Worm (Caenorhabditis elegans) whole organism, L2 larva: ENCODE data around the gene T05B11.4.

Experiments used
- C34F6.9 ChIP-seq: fragments of 150-350 bp; optimal IDR thresholded peaks from 2 replicates; lab custom pipeline; 2014; ENCODE audit warnings: missing biosample characterization, missing genetic modification characterization
- F13H6.1 ChIP-seq: sonication (generic microtip); optimal IDR thresholded peaks from 2 replicates; lab custom pipeline; 2016; ENCODE audit warnings: missing genetic modification characterization, missing compliant biosample characterization
- R02D3.7 ChIP-seq: fragments of 150-350 bp; optimal IDR thresholded peaks from 2 replicates; lab custom pipeline; 2014; ENCODE audit warnings: missing biosample characterization, missing genetic modification characterization
- Y55F3AM.14 ChIP-seq: fragments of 200-800 bp; sonication (Bioruptor generic); optimal IDR thresholded peaks from 2 replicates; lab custom pipeline; 2018; ENCODE audit warnings: mild to moderate bottlenecking, missing genetic modification characterization, missing compliant biosample characterization
- ZK546.5 ChIP-seq: sonication (generic microtip); optimal IDR thresholded peaks from 2 replicates; lab custom pipeline; 2017; ENCODE audit warnings: missing biosample characterization, missing genetic modification characterization
- alr-1 ChIP-seq: fragments of 150-350 bp; optimal IDR thresholded peaks from 2 replicates; lab custom pipeline; 2014; ENCODE audit warnings: missing biosample characterization, missing genetic modification characterization
- aly-2 ChIP-seq: fragments of 150-350 bp; optimal IDR thresholded peaks from 2 replicates; lab custom pipeline; 2014; ENCODE audit warnings: missing biosample characterization, missing genetic modification characterization
- ama-1 ChIP-seq: fragments of 150-350 bp; optimal IDR thresholded peaks from 2 replicates; lab custom pipeline; 2018; ENCODE audit warnings: inconsistent platforms
- blmp-1 ChIP-seq: sonication (generic microtip); optimal IDR thresholded peaks from 2 replicates; lab custom pipeline; 2017; ENCODE audit warnings: missing genetic modification characterization, mild to moderate bottlenecking, missing compliant biosample characterization, antibody characterized with exemption, moderate library complexity; ENCODE audit not compliant: insufficient read depth
- ceh-16 ChIP-seq: fragments of 150-350 bp; optimal IDR thresholded peaks from 2 replicates; lab custom pipeline; 2014; ENCODE audit warnings: missing biosample characterization, missing genetic modification characterization
- ceh-82 ChIP-seq: fragments of 150-350 bp; optimal IDR thresholded peaks from 2 replicates; lab custom pipeline; 2014; ENCODE audit warnings: missing biosample characterization, missing genetic modification characterization
- crh-2 ChIP-seq: sonication (generic microtip); optimal IDR thresholded peaks from 2 replicates; lab custom pipeline; 2017; ENCODE audit warnings: missing biosample characterization, missing genetic modification characterization
- dmd-4 ChIP-seq: sonication (generic microtip); optimal IDR thresholded peaks from 2 replicates; lab custom pipeline; 2017; ENCODE audit warnings: missing biosample characterization, missing genetic modification characterization
- elt-1 ChIP-seq: fragments of 150-350 bp; optimal IDR thresholded peaks from 2 replicates; lab custom pipeline; 2014; ENCODE audit warnings: missing biosample characterization, missing genetic modification characterization
- elt-3 ChIP-seq: sonication (generic microtip); optimal IDR thresholded peaks from 2 replicates; lab custom pipeline; 2017; ENCODE audit warnings: missing biosample characterization, missing genetic modification characterization
- gmeb-1 ChIP-seq: fragments of 150-350 bp; optimal IDR thresholded peaks from 2 replicates; lab custom pipeline; 2014; ENCODE audit warnings: missing biosample characterization, missing genetic modification characterization
- lin-11 ChIP-seq: fragments of 150-350 bp; sonication (generic microtip); optimal IDR thresholded peaks from 2 replicates; lab custom pipeline; 2014; ENCODE audit warnings: missing biosample characterization, missing genetic modification characterization, inconsistent platforms, mixed read lengths
- lin-13 ChIP-seq: fragments of 150-350 bp; optimal IDR thresholded peaks from 2 replicates; lab custom pipeline; 2014; ENCODE audit warnings: missing biosample characterization, missing genetic modification reagents, missing genetic modification characterization
- lin-39 ChIP-seq: fragments of 150-350 bp; optimal IDR thresholded peaks from 2 replicates; lab custom pipeline; 2014; ENCODE audit warnings: missing biosample characterization, missing genetic modification reagents, missing genetic modification characterization
- lsy-2 ChIP-seq, 2 experiments: fragments of 150-350 bp in 1 of 2; sonication (generic microtip) in 1 of 2; optimal IDR thresholded peaks; 2 replicates each; lab custom pipeline; 2014 to 2017; ENCODE audit warnings: missing biosample characterization in 2 of 2, missing genetic modification characterization in 2 of 2
- mbf-1 ChIP-seq: sonication (generic microtip); optimal IDR thresholded peaks from 2 replicates; lab custom pipeline; 2017; ENCODE audit warnings: missing biosample characterization, missing genetic modification characterization
- mdl-1 ChIP-seq, 2 experiments: fragments of 150-350 bp in 1 of 2; sonication (generic microtip) in 1 of 2; optimal IDR thresholded peaks; 2 replicates each; lab custom pipeline; 2017; ENCODE audit warnings: missing biosample characterization in 2 of 2, missing genetic modification characterization in 2 of 2
- nhr-10 ChIP-seq: sonication (generic microtip); optimal IDR thresholded peaks from 2 replicates; lab custom pipeline; 2017; ENCODE audit warnings: missing biosample characterization, missing genetic modification characterization
- nhr-12 ChIP-seq: fragments of 150-350 bp; optimal IDR thresholded peaks from 2 replicates; lab custom pipeline; 2014; ENCODE audit warnings: missing biosample characterization, missing genetic modification characterization
- nhr-129 ChIP-seq: fragments of 150-350 bp; optimal IDR thresholded peaks from 2 replicates; lab custom pipeline; 2014; ENCODE audit warnings: missing biosample characterization, missing genetic modification characterization
- nhr-21 ChIP-seq: fragments of 150-350 bp; optimal IDR thresholded peaks from 2 replicates; lab custom pipeline; 2014; ENCODE audit warnings: missing biosample characterization, missing genetic modification characterization
- nhr-23 ChIP-seq: fragments of 150-350 bp; optimal IDR thresholded peaks from 2 replicates; lab custom pipeline; 2014; ENCODE audit warnings: missing biosample characterization, missing genetic modification reagents, missing genetic modification characterization
- nhr-237 ChIP-seq: fragments of 150-350 bp; optimal IDR thresholded peaks from 2 replicates; lab custom pipeline; 2014; ENCODE audit warnings: missing biosample characterization, missing genetic modification characterization
- nhr-25 ChIP-seq: fragments of 150-350 bp; sonication (generic microtip); optimal IDR thresholded peaks from 3 replicates; lab custom pipeline; 2014; ENCODE audit warnings: missing biosample characterization, missing genetic modification characterization
- nhr-6 ChIP-seq: fragments of 150-350 bp; optimal IDR thresholded peaks from 2 replicates; lab custom pipeline; 2014; ENCODE audit warnings: missing biosample characterization, missing genetic modification characterization
- nhr-77 ChIP-seq: fragments of 150-350 bp; optimal IDR thresholded peaks from 2 replicates; lab custom pipeline; 2014; ENCODE audit warnings: missing biosample characterization, missing genetic modification characterization
- peb-1 ChIP-seq: fragments of 150-350 bp; optimal IDR thresholded peaks from 2 replicates; lab custom pipeline; 2014; ENCODE audit warnings: missing biosample characterization, missing genetic modification characterization
- sem-4 ChIP-seq: fragments of 150-350 bp; optimal IDR thresholded peaks from 2 replicates; lab custom pipeline; 2014; ENCODE audit warnings: missing biosample characterization, missing genetic modification reagents, missing genetic modification characterization
- skn-1 ChIP-seq: sonication (generic microtip); optimal IDR thresholded peaks from 2 replicates; lab custom pipeline; 2017; ENCODE audit warnings: missing biosample characterization, missing genetic modification characterization
- sma-9 ChIP-seq, 2 experiments: fragments of 150-350 bp in 1 of 2; sonication (generic microtip) in 1 of 2; optimal IDR thresholded peaks; 2 replicates each; lab custom pipeline; 2014 to 2016; ENCODE audit warnings: missing genetic modification characterization in 2 of 2, mild to moderate bottlenecking in 1 of 2, missing biosample characterization in 1 of 2, missing compliant biosample characterization in 1 of 2, missing genetic modification reagents in 1 of 2, moderate library complexity in 1 of 2
- unc-39 ChIP-seq: fragments of 150-350 bp; optimal IDR thresholded peaks from 2 replicates; lab custom pipeline; 2014; ENCODE audit warnings: missing biosample characterization, missing genetic modification characterization
- unc-55 ChIP-seq: fragments of 150-350 bp; sonication (generic microtip); optimal IDR thresholded peaks from 3 replicates; lab custom pipeline; 2014; ENCODE audit warnings: missing biosample characterization, missing genetic modification reagents, missing genetic modification characterization
- ztf-1 ChIP-seq: fragments of 200-800 bp; sonication (Bioruptor generic); conservative IDR thresholded peaks from 2 replicates; pipeline ENCODE4 v1.3.6; 2022; ENCODE audit warnings: missing genetic modification characterization, missing compliant biosample characterization
- ztf-11 ChIP-seq: sonication (generic microtip); optimal IDR thresholded peaks from 2 replicates; lab custom pipeline; 2017; ENCODE audit warnings: missing biosample characterization, missing genetic modification characterization

T05B11.4 gene

DNA sequence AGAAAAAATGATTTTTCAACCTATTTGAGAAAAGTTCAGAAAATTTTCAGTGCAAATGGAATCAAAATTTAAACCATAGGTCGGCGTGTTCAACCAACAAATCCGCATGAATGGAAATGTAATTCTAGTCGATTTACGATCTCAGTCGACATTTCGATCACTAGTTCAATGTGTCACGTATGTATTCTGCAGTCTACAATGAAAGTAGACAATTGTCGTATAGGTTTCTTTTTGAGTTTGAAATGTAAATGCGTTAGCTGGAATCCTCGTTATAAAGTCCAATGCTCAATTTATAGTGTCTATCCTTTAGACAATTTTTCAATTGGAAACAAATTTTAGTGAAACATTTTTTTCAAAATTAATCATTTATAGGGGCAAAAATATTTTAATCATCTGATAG, 38.4 kb downstream of the T05B11.4 start, which contains the start of gene ZK105.12:
Gene ZK105.12 (minus strand): TSS at position 101 of the 400 bp plus-strand sequence.
- no peak for TF ChIP-seq ceh-16 (tag; lab: Kevin White, UChicago)
- TF ChIP-seq lsy-2 (tag; optimal IDR thresholded peaks at IDR 0.05; lab: Kevin White, UChicago), result no peak
- no peak for TF ChIP-seq peb-1 (tag; lab: Kevin White, UChicago)
- no peak for TF ChIP-seq crh-2
- TF ChIP-seq nhr-10, result no peak
- TF ChIP-seq mbf-1, result no peak
- TF ChIP-seq nhr-21 (tag; lab: Kevin White, UChicago), result no peak
- no peak for TF ChIP-seq nhr-6 (tag; lab: Kevin White, UChicago)
- TF ChIP-seq Y55F3AM.14, result no peak
- no peak for TF ChIP-seq lin-11
- TF ChIP-seq sem-4 (tag; lab: Kevin White, UChicago), result no peak
- TF ChIP-seq unc-39 (tag; lab: Kevin White, UChicago), result no peak
- TF ChIP-seq ama-1, result no peak
- TF ChIP-seq gmeb-1 (tag; lab: Kevin White, UChicago), result no peak
- TF ChIP-seq mdl-1 (tag; optimal IDR thresholded peaks at IDR 0.05; lab: Kevin White, UChicago), result no peak
- TF ChIP-seq skn-1 (tag; lab: Kevin White, UChicago), result no peak
- TF ChIP-seq ztf-11, result no peak

- no peak for TF ChIP-seq alr-1 (tag; lab: Kevin White, UChicago)
- TF ChIP-seq ZK546.5 (tag; lab: Kevin White, UChicago), result no peak
- no peak for TF ChIP-seq gmeb-1 (tag; lab: Kevin White, UChicago)
- TF ChIP-seq F13H6.1 (tag; lab: Kevin White, UChicago), result no peak
- TF ChIP-seq aly-2, result no peak
- TF ChIP-seq nhr-77 (tag; lab: Kevin White, UChicago), result no peak
- no peak for TF ChIP-seq lin-13
- no peak for TF ChIP-seq C34F6.9 (tag; lab: Kevin White, UChicago)
- TF ChIP-seq blmp-1 (tag; lab: Kevin White, UChicago), result no peak
- no peak for TF ChIP-seq skn-1 (tag; lab: Kevin White, UChicago)
- no peak for TF ChIP-seq Y55F3AM.14
- no peak for TF ChIP-seq sem-4 (tag; lab: Kevin White, UChicago)
- TF ChIP-seq nhr-21 (tag; lab: Kevin White, UChicago), result no peak
- TF ChIP-seq nhr-23 (tag; lab: Kevin White, UChicago), result no peak
- TF ChIP-seq nhr-25 (tag; lab: Kevin White, UChicago), result no peak
- no peak for TF ChIP-seq nhr-129
- TF ChIP-seq lsy-2 (tag; optimal IDR thresholded peaks at IDR 0.05; lab: Kevin White, UChicago), result no peak
These were observed 40.8 kb downstream of the T05B11.4 start, which contains the start of gene ZK105.1 for ce11 chrV:7713691-7714090. TSS of gene ZK105.1 (plus strand) at chrV:7713991.

ce11 chrV:7713072-7713471, 41.4 kb downstream of the T05B11.4 start, which contains the start of gene ZK105.13:
TSS of gene ZK105.13 (minus strand) at chrV:7713172.
- no peak for TF ChIP-seq elt-3 (tag; lab: Kevin White, UChicago)
- TF ChIP-seq ceh-82, result no peak
- TF ChIP-seq, all 48 proteins: peak for 0

- TF ChIP-seq nhr-129 (no peak), C34F6.9 (tag; lab: Kevin White, UChicago) (no peak), lin-11 (no peak), unc-55 (GFP tag; lab: Kevin White, UChicago) (no peak), unc-39 (tag; lab: Kevin White, UChicago) (no peak), lin-39 (tag; lab: Kevin White, UChicago) (no peak), ZK546.5 (tag; lab: Kevin White, UChicago) (no peak), nhr-6 (tag; lab: Kevin White, UChicago) (no peak), nhr-21 (tag; lab: Kevin White, UChicago) (no peak), dmd-4 (tag; lab: Kevin White, UChicago) (no peak), ztf-1 (GFP tag; lab: Robert Waterston, UW) (no peak), sma-9 (GFP tag; optimal IDR thresholded peaks at IDR 0.05; lab: Kevin White, UChicago) (no peak), sma-9 (tag; optimal IDR thresholded peaks at IDR 0.05; lab: Kevin White, UChicago) (no peak)
These were observed 45.9 kb downstream of the T05B11.4 start, which contains the start of gene ZK105.11 for ce11 chrV:7708525-7708924. TSS of gene ZK105.11 (minus strand) at chrV:7708625.

- no peak for TF ChIP-seq elt-1 (tag; lab: Kevin White, UChicago)
- TF ChIP-seq nhr-21 (tag; lab: Kevin White, UChicago), result no peak
- TF ChIP-seq R02D3.7 (tag; lab: Kevin White, UChicago), result no peak
- TF ChIP-seq mdl-1 (tag; optimal IDR thresholded peaks at IDR 0.05; lab: Kevin White, UChicago), result no peak
- TF ChIP-seq ceh-16 (tag; lab: Kevin White, UChicago), result no peak
- TF ChIP-seq lin-11, result no peak
- no peak for TF ChIP-seq ama-1
- TF ChIP-seq nhr-237, result no peak
- TF ChIP-seq sem-4 (tag; lab: Kevin White, UChicago), result no peak
- TF ChIP-seq nhr-10, result no peak
- no peak for TF ChIP-seq nhr-6 (tag; lab: Kevin White, UChicago)
- no peak for TF ChIP-seq nhr-12
- no peak for TF ChIP-seq C34F6.9 (tag; lab: Kevin White, UChicago)
- no peak for TF ChIP-seq nhr-25 (tag; lab: Kevin White, UChicago)
- no peak for TF ChIP-seq Y55F3AM.14
- no peak for TF ChIP-seq elt-3 (tag; lab: Kevin White, UChicago)
- no peak for TF ChIP-seq mbf-1
- TF ChIP-seq unc-55 (GFP tag; lab: Kevin White, UChicago), result no peak
These were observed 49.1 kb downstream of the T05B11.4 start, which contains the start of gene srw-3 for ce11 chrV:7705316-7705715. TSS of gene srw-3 (plus strand) at chrV:7705616.
